Worm (Caenorhabditis elegans) whole organism, late embryonic: ENCODE data around the gene aqp-2.

Experiments used
- ama-1 ChIP-seq: fragments of 150-350 bp; optimal IDR thresholded peaks from 2 replicates; lab custom pipeline; 2014
- ceh-14 ChIP-seq: sonication (generic microtip); optimal IDR thresholded peaks from 2 replicates; lab custom pipeline; 2016; ENCODE audit warnings: missing genotype, missing genetic modification characterization, missing compliant biosample characterization
- dmd-4 ChIP-seq: sonication (generic microtip); optimal IDR thresholded peaks from 2 replicates; lab custom pipeline; 2016; ENCODE audit warnings: borderline replicate concordance, missing genetic modification characterization, missing compliant biosample characterization
- hlh-30 ChIP-seq: sonication (generic microtip); optimal IDR thresholded peaks from 2 replicates; lab custom pipeline; 2017; ENCODE audit warnings: antibody characterized with exemption, missing genetic modification characterization, missing compliant biosample characterization; ENCODE audit not compliant: insufficient read depth
- lim-6 ChIP-seq: sonication (generic microtip); optimal IDR thresholded peaks from 2 replicates; lab custom pipeline; 2016; ENCODE audit warnings: missing genetic modification characterization, missing compliant biosample characterization
- npax-4 ChIP-seq: sonication (generic microtip); optimal IDR thresholded peaks from 2 replicates; lab custom pipeline; 2016; ENCODE audit warnings: missing genetic modification characterization, missing compliant biosample characterization
- pha-2 ChIP-seq: sonication (generic microtip); optimal IDR thresholded peaks from 2 replicates; lab custom pipeline; 2017; ENCODE audit warnings: mild to moderate bottlenecking, missing genetic modification characterization, missing compliant biosample characterization
- pha-4 ChIP-seq: fragments of 150-350 bp; optimal IDR thresholded peaks from 2 replicates; lab custom pipeline; 2018; ENCODE audit warnings: missing biosample characterization, missing genetic modification reagents, missing genetic modification characterization
- pqm-1 ChIP-seq: sonication (generic microtip); optimal IDR thresholded peaks from 2 replicates; lab custom pipeline; 2016; ENCODE audit warnings: missing genetic modification characterization, missing compliant biosample characterization
- ref-2 ChIP-seq: sonication (generic microtip); optimal IDR thresholded peaks from 2 replicates; lab custom pipeline; 2016; ENCODE audit warnings: missing genetic modification characterization, missing compliant biosample characterization
- rnt-1 ChIP-seq: sonication (generic microtip); optimal IDR thresholded peaks from 2 replicates; lab custom pipeline; 2016; ENCODE audit warnings: missing genetic modification characterization, missing compliant biosample characterization
- tbx-2 ChIP-seq: sonication (generic microtip); optimal IDR thresholded peaks from 2 replicates; lab custom pipeline; 2016; ENCODE audit warnings: missing genetic modification characterization, missing compliant biosample characterization
- unc-55 ChIP-seq: sonication (generic microtip); optimal IDR thresholded peaks from 2 replicates; lab custom pipeline; 2017; ENCODE audit warnings: missing biosample characterization, missing genetic modification reagents, missing genetic modification characterization
- unc-86 ChIP-seq: sonication (generic microtip); optimal IDR thresholded peaks from 2 replicates; lab custom pipeline; 2016; ENCODE audit warnings: missing genetic modification characterization, missing compliant biosample characterization

DNA sequence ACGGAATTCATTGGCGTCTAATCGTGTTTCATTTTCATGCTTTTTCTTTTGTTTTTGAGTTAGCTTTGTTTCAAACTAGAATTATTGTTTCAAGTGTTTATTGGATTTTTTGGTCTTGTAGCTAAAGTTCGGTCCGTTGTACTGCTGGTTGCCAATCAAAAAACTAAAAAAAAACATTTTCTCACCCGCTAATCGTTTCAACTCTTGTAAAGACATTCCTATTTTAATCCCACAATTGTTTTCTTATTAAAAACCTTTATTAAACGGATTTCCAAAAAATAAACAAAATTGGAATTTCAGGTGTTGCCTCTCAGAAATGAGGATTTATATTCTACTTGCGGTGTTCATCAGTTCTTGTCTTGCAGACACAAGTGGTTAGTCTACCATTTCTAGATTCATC, 28.9 kb downstream of the aqp-2 start, which contains the start of gene T26C5.2:
- no peak for TF ChIP-seq rnt-1 (tag; lab: Kevin White, UChicago)
- no peak for TF ChIP-seq dmd-4 (tag; lab: Kevin White, UChicago)
- TF ChIP-seq ama-1 (lab: Kevin White, UChicago), result no peak
- TF ChIP-seq tbx-2 (tag; lab: Kevin White, UChicago), result no peak
- TF ChIP-seq ceh-14, result no peak
- TF ChIP-seq pha-2, result no peak
- no peak for TF ChIP-seq ref-2 (tag; lab: Kevin White, UChicago)
- TF ChIP-seq lim-6 (tag; lab: Kevin White, UChicago), result no peak
- no peak for TF ChIP-seq npax-4 (tag; lab: Kevin White, UChicago)
- no peak for TF ChIP-seq pqm-1 (tag; lab: Kevin White, UChicago)
- no peak for TF ChIP-seq pha-4 (tag; lab: Kevin White, UChicago)
- no peak for TF ChIP-seq unc-55
- no peak for TF ChIP-seq unc-86 (tag; lab: Kevin White, UChicago)
- TF ChIP-seq hlh-30 (tag; lab: Kevin White, UChicago), result no peak
